Worm (Caenorhabditis elegans) whole organism, L3 larva: ENCODE results near the gene ocam-1.

ENCODE experiments used
- R02D3.7 ChIP-seq: fragments of 150-350 bp; optimal IDR thresholded peaks from 2 replicates; lab custom pipeline; 2014; ENCODE audit warnings: missing biosample characterization, missing genetic modification characterization
- ZK546.5 ChIP-seq: sonication (generic microtip); optimal IDR thresholded peaks from 2 replicates; lab custom pipeline; 2017; ENCODE audit warnings: missing biosample characterization, missing genetic modification characterization
- aly-2 ChIP-seq: fragments of 150-350 bp; optimal IDR thresholded peaks from 2 replicates; lab custom pipeline; 2014; ENCODE audit warnings: missing biosample characterization, missing genetic modification characterization
- ama-1 ChIP-seq: fragments of 150-350 bp; optimal IDR thresholded peaks from 2 replicates; lab custom pipeline; 2018
- ceh-16 ChIP-seq: sonication (generic microtip); optimal IDR thresholded peaks from 2 replicates; lab custom pipeline; 2017; ENCODE audit warnings: missing biosample characterization, missing genetic modification characterization
- ceh-28 ChIP-seq: fragments of 150-350 bp; optimal IDR thresholded peaks from 2 replicates; lab custom pipeline; 2014; ENCODE audit warnings: missing biosample characterization, missing genetic modification reagents, missing genetic modification characterization
- ceh-82 ChIP-seq: fragments of 150-350 bp; optimal IDR thresholded peaks from 2 replicates; lab custom pipeline; 2014; ENCODE audit warnings: missing biosample characterization, missing genetic modification characterization
- ceh-9 ChIP-seq: sonication (generic microtip); optimal IDR thresholded peaks from 2 replicates; lab custom pipeline; 2018; ENCODE audit warnings: missing biosample characterization, missing genetic modification characterization
- daf-12 ChIP-seq: fragments of 150-350 bp; optimal IDR thresholded peaks from 2 replicates; lab custom pipeline; 2014; ENCODE audit warnings: missing biosample characterization, missing genetic modification reagents, missing genetic modification characterization
- egl-27 ChIP-seq: sonication (generic microtip); optimal IDR thresholded peaks from 4 replicates; lab custom pipeline; 2017; ENCODE audit warnings: missing biosample characterization, missing genetic modification reagents, missing genetic modification characterization
- egl-5 ChIP-seq: fragments of 150-350 bp; optimal IDR thresholded peaks from 2 replicates; lab custom pipeline; 2017; ENCODE audit warnings: missing biosample characterization, missing genetic modification reagents, missing genetic modification characterization, inconsistent platforms
- elt-1 ChIP-seq: fragments of 150-350 bp; optimal IDR thresholded peaks from 2 replicates; lab custom pipeline; 2014; ENCODE audit warnings: missing biosample characterization, missing genetic modification characterization
- elt-2 ChIP-seq: sonication (generic microtip); optimal IDR thresholded peaks from 2 replicates; lab custom pipeline; 2016; ENCODE audit warnings: missing genetic modification reagents, mild to moderate bottlenecking, missing genetic modification characterization, missing compliant biosample characterization
- elt-3 ChIP-seq, 3 experiments: fragments of 150-350 bp in 1 of 3; sonication (generic microtip) in 2 of 3; optimal IDR thresholded peaks; 2 replicates in 2 of 3; 4 replicates in 1 of 3; lab custom pipeline; 2014 to 2017; ENCODE audit warnings: missing biosample characterization in 3 of 3, missing genetic modification characterization in 3 of 3
- eor-1 ChIP-seq, 2 experiments: fragments of 150-350 bp; optimal IDR thresholded peaks; 2 replicates each; lab custom pipeline; 2014 to 2018; ENCODE audit warnings: missing biosample characterization in 2 of 2, missing genetic modification characterization in 2 of 2
- fkh-10 ChIP-seq: sonication (generic microtip); optimal IDR thresholded peaks from 2 replicates; lab custom pipeline; 2017; ENCODE audit warnings: missing biosample characterization, missing genetic modification reagents, missing genetic modification characterization
- fkh-2 ChIP-seq: fragments of 150-350 bp; optimal IDR thresholded peaks from 2 replicates; lab custom pipeline; 2014; ENCODE audit warnings: missing biosample characterization, missing genetic modification reagents, missing genetic modification characterization
- fos-1 ChIP-seq: fragments of 150-350 bp; optimal IDR thresholded peaks from 2 replicates; lab custom pipeline; 2014; ENCODE audit warnings: missing biosample characterization, missing genetic modification characterization
- hmg-11 ChIP-seq: sonication (generic microtip); optimal IDR thresholded peaks from 2 replicates; lab custom pipeline; 2016; ENCODE audit warnings: missing genetic modification characterization, missing compliant biosample characterization
- jun-1 ChIP-seq: fragments of 150-350 bp; optimal IDR thresholded peaks from 2 replicates; lab custom pipeline; 2014; ENCODE audit warnings: missing biosample characterization, missing genetic modification reagents, missing genetic modification characterization
- lin-15B ChIP-seq: fragments of 150-350 bp; optimal IDR thresholded peaks from 2 replicates; lab custom pipeline; 2014; ENCODE audit warnings: missing biosample characterization, missing genetic modification characterization
- lin-39 ChIP-seq: fragments of 150-350 bp; optimal IDR thresholded peaks from 2 replicates; lab custom pipeline; 2018; ENCODE audit warnings: missing biosample characterization, missing genetic modification reagents, missing genetic modification characterization
- lsy-12 ChIP-seq: sonication (generic microtip); optimal IDR thresholded peaks from 2 replicates; lab custom pipeline; 2016; ENCODE audit warnings: mild to moderate bottlenecking, missing genetic modification characterization, missing compliant biosample characterization
- mdl-1 ChIP-seq: fragments of 150-350 bp; optimal IDR thresholded peaks from 2 replicates; lab custom pipeline; 2014; ENCODE audit warnings: missing biosample characterization, missing genetic modification characterization
- mml-1 ChIP-seq: fragments of 150-350 bp; sonication (generic microtip); optimal IDR thresholded peaks from 3 replicates; lab custom pipeline; 2014; ENCODE audit warnings: missing biosample characterization, missing genetic modification characterization
- nfya-1 ChIP-seq: sonication (generic microtip); optimal IDR thresholded peaks from 2 replicates; lab custom pipeline; 2017; ENCODE audit warnings: missing genetic modification characterization, mild to moderate bottlenecking, missing compliant biosample characterization, antibody characterized with exemption, moderate library complexity; ENCODE audit not compliant: insufficient read depth
- nhr-11 ChIP-seq: fragments of 150-350 bp; optimal IDR thresholded peaks from 2 replicates; lab custom pipeline; 2014; ENCODE audit warnings: missing biosample characterization, missing genetic modification characterization
- nhr-12 ChIP-seq: fragments of 150-350 bp; optimal IDR thresholded peaks from 2 replicates; lab custom pipeline; 2014; ENCODE audit warnings: missing biosample characterization, missing genetic modification characterization
- nhr-23 ChIP-seq: fragments of 150-350 bp; optimal IDR thresholded peaks from 2 replicates; lab custom pipeline; 2014; ENCODE audit warnings: missing biosample characterization, missing genetic modification reagents, missing genetic modification characterization
- nhr-237 ChIP-seq: fragments of 150-350 bp; optimal IDR thresholded peaks from 2 replicates; lab custom pipeline; 2014; ENCODE audit warnings: missing biosample characterization, missing genetic modification characterization
- nhr-25 ChIP-seq: sonication (generic microtip); optimal IDR thresholded peaks from 2 replicates; lab custom pipeline; 2017; ENCODE audit warnings: missing biosample characterization, missing genetic modification characterization
- nhr-28 ChIP-seq: fragments of 150-350 bp; optimal IDR thresholded peaks from 2 replicates; lab custom pipeline; 2014; ENCODE audit warnings: missing biosample characterization, missing genetic modification characterization
- nhr-43 ChIP-seq: sonication (generic microtip); optimal IDR thresholded peaks from 2 replicates; lab custom pipeline; 2016; ENCODE audit warnings: mild to moderate bottlenecking, missing genetic modification characterization, missing compliant biosample characterization; ENCODE audit not compliant: poor library complexity, severe bottlenecking
- nhr-67 ChIP-seq: fragments of 150-350 bp; optimal IDR thresholded peaks from 2 replicates; lab custom pipeline; 2014; ENCODE audit warnings: missing biosample characterization, missing genetic modification characterization
- nhr-76 ChIP-seq: fragments of 150-350 bp; sonication (generic microtip); optimal IDR thresholded peaks from 5 replicates; lab custom pipeline; 2014; ENCODE audit warnings: missing biosample characterization, missing genetic modification characterization
- nhr-77 ChIP-seq: fragments of 150-350 bp; optimal IDR thresholded peaks from 2 replicates; lab custom pipeline; 2014; ENCODE audit warnings: missing biosample characterization, missing genetic modification characterization
- pha-4 ChIP-seq: fragments of 150-350 bp; optimal IDR thresholded peaks from 2 replicates; lab custom pipeline; 2014; ENCODE audit warnings: missing biosample characterization, missing genetic modification reagents, missing genetic modification characterization
- pqm-1 ChIP-seq: fragments of 150-350 bp; optimal IDR thresholded peaks from 2 replicates; lab custom pipeline; 2017; ENCODE audit warnings: missing biosample characterization, missing genetic modification characterization, inconsistent platforms
- sea-2 ChIP-seq: fragments of 150-350 bp; sonication (generic microtip); optimal IDR thresholded peaks from 4 replicates; lab custom pipeline; 2014; ENCODE audit warnings: missing biosample characterization, missing genetic modification reagents, missing genetic modification characterization
- skn-1 ChIP-seq: fragments of 150-350 bp; optimal IDR thresholded peaks from 2 replicates; lab custom pipeline; 2014; ENCODE audit warnings: missing biosample characterization, missing genetic modification characterization
- snpc-4 ChIP-seq: fragments of 150-350 bp; optimal IDR thresholded peaks from 2 replicates; lab custom pipeline; 2014; ENCODE audit warnings: missing biosample characterization, missing genetic modification characterization
- tbx-2 ChIP-seq: sonication (generic microtip); optimal IDR thresholded peaks from 2 replicates; lab custom pipeline; 2016; ENCODE audit warnings: mild to moderate bottlenecking, missing genetic modification characterization, missing compliant biosample characterization
- unc-39 ChIP-seq: sonication (generic microtip); optimal IDR thresholded peaks from 4 replicates; lab custom pipeline; 2017; ENCODE audit warnings: missing biosample characterization, missing genetic modification characterization
- unc-62 ChIP-seq: fragments of 150-350 bp; sonication (generic microtip); optimal IDR thresholded peaks from 4 replicates; lab custom pipeline; 2014; ENCODE audit warnings: missing biosample characterization, missing genetic modification reagents, missing genetic modification characterization
- zag-1 ChIP-seq: fragments of 150-350 bp; optimal IDR thresholded peaks from 2 replicates; lab custom pipeline; 2014; ENCODE audit warnings: missing biosample characterization, missing genetic modification characterization
- ztf-11 ChIP-seq: fragments of 150-350 bp; optimal IDR thresholded peaks from 2 replicates; lab custom pipeline; 2014; ENCODE audit warnings: missing biosample characterization, missing genetic modification characterization
- ztf-4 ChIP-seq: fragments of 150-350 bp; optimal IDR thresholded peaks from 2 replicates; lab custom pipeline; 2014; ENCODE audit warnings: missing biosample characterization, missing genetic modification characterization

The ocam-1 gene

ce11 chrV:14200086-14200485 is 32.6 kb upstream of the ocam-1 start:
- peak; percentile 83 for TF ChIP-seq sea-2 (GFP tag; lab: Kevin White, UChicago)
- TF ChIP-seq ceh-9 (tag; lab: Kevin White, UChicago) = no peak
- peak; percentile 87 for TF ChIP-seq egl-5 (tag; lab: Kevin White, UChicago)
- TF ChIP-seq tbx-2 (tag; lab: Kevin White, UChicago) = peak; percentile 67
- TF ChIP-seq nhr-11 (tag; lab: Kevin White, UChicago) = peak; percentile 91
- peak; percentile 82 for TF ChIP-seq nhr-23 (tag; lab: Kevin White, UChicago)
- no peak for TF ChIP-seq ztf-11
- peak; percentile 96 for TF ChIP-seq pha-4 (tag; lab: Kevin White, UChicago)
- TF ChIP-seq mdl-1 (tag; lab: Kevin White, UChicago) = peak; percentile 58
- TF ChIP-seq fkh-10 (GFP tag; lab: Kevin White, UChicago) = peak; percentile 11
- TF ChIP-seq unc-39 (tag; lab: Kevin White, UChicago) = no peak
- peak; percentile 67 for TF ChIP-seq snpc-4 (tag; lab: Kevin White, UChicago)
- peak; percentile 83 for TF ChIP-seq lin-15B (tag; lab: Kevin White, UChicago)
- TF ChIP-seq elt-2 (tag; lab: Kevin White, UChicago) = peak; percentile 85
- TF ChIP-seq ceh-16 (tag; lab: Kevin White, UChicago) = no peak
- peak; percentile 92 for TF ChIP-seq unc-62 (GFP tag; lab: Kevin White, UChicago)
- no peak for TF ChIP-seq ZK546.5 (tag; lab: Kevin White, UChicago)
- no peak for TF ChIP-seq nhr-28 (tag; lab: Kevin White, UChicago)
- TF ChIP-seq skn-1 (tag; lab: Kevin White, UChicago) = peak; percentile 92
- TF ChIP-seq R02D3.7 (tag; lab: Kevin White, UChicago) = peak; percentile 79
- peak; percentile 76 for TF ChIP-seq fkh-2 (tag; lab: Kevin White, UChicago)
- TF ChIP-seq nhr-77 = no peak
- TF ChIP-seq elt-1 = peak; percentile 40
- peak in 2 of 3 experiments; percentile 81 to 84 for TF ChIP-seq elt-3 (tag; optimal IDR thresholded peaks at IDR 0.05; lab: Kevin White, UChicago)
- peak; percentile 49 for TF ChIP-seq ceh-82 (tag; lab: Kevin White, UChicago)
- TF ChIP-seq nhr-43 (tag; lab: Kevin White, UChicago) = peak; percentile 78
- TF ChIP-seq ztf-4 (tag; lab: Kevin White, UChicago) = peak; percentile 17
- no peak for TF ChIP-seq aly-2 (tag; lab: Kevin White, UChicago)
- peak; percentile 11 for TF ChIP-seq egl-27 (tag; lab: Kevin White, UChicago)
- peak; percentile 95 for TF ChIP-seq lin-39
- no peak for TF ChIP-seq daf-12
- no peak for TF ChIP-seq ama-1 (lab: Kevin White, UChicago)
- TF ChIP-seq nhr-76 = no peak
- TF ChIP-seq nhr-237 = no peak
- no peak for TF ChIP-seq nhr-12 (tag; lab: Kevin White, UChicago)
- TF ChIP-seq pqm-1 (tag; lab: Kevin White, UChicago) = peak; percentile 81
- TF ChIP-seq zag-1 (tag; lab: Kevin White, UChicago) = no peak
- peak in 1 of 2 experiments; percentile 27 for TF ChIP-seq eor-1 (tag; optimal IDR thresholded peaks at IDR 0.05; lab: Kevin White, UChicago)
- TF ChIP-seq fos-1 (tag; lab: Kevin White, UChicago) = no peak
- TF ChIP-seq nhr-67 (tag; lab: Kevin White, UChicago) = no peak
- TF ChIP-seq hmg-11 = peak; percentile 83
- peak; percentile 85 for TF ChIP-seq lsy-12 (tag; lab: Kevin White, UChicago)
- peak; percentile 91 for TF ChIP-seq nhr-25 (tag; lab: Kevin White, UChicago)
- TF ChIP-seq ceh-28 (tag; lab: Kevin White, UChicago) = peak; percentile 87
- TF ChIP-seq mml-1 (tag; lab: Kevin White, UChicago) = no peak
- peak; percentile 93 for TF ChIP-seq jun-1 (tag; lab: Kevin White, UChicago)
- TF ChIP-seq nfya-1 (tag; lab: Kevin White, UChicago) = peak; percentile 93
